Fruit fly (Drosophila melanogaster): ENCODE data around the gene Pdp.

The Pdp gene

DNA sequence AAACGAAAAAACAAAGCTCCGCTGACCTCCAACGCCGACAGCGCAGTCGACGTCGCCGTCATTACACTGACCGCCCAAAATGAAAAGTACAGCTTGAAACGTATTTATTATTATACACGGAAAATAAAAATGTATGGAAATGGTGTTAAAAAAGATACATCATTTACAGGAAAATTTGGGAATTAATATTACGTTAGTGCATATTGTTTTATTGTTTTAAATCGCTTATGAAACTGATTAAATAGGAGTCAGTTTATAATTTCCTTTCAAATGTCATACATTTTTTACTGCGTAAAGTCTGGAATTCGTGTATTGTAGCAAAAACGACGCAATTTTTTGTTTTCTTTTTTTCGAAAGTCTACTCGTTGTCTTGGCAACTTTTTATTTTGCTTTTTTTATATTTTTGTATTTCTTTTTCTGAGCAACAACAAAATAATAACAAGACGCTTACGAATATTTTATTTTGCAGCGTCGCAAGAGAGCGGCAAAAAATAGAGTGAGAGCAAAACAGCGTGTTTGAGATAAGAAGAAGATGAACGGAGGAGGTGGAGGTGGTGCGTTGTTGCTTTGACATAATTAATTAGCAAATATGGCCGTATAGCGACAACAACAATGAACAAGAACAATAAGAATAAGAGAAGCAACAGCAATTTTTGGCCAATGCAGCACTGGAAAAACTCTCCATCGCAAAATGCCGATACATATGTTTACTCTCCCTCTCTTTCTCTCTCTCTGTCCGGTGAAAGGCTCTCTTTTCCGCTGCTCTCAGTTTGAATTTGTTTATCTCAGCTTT, 42.3 kb downstream of the Pdp start (continued):
- TF ChIP-seq Lpt (GFP tag; optimal IDR thresholded peaks at IDR 0.05) (no peak), Elba2 (GFP tag; optimal IDR thresholded peaks at IDR 0.05) (no peak), vvl (GFP tag; IDR thresholded peaks at IDR 0.05) (peak; percentile 73), ab (GFP tag; optimal IDR thresholded peaks at IDR 0.05) (no peak), CG4328 (GFP tag; optimal IDR thresholded peaks at IDR 0.05) (peak; percentile 52), bbx (GFP tag; IDR thresholded peaks at IDR 0.05; ENCODE audit: partially characterized antibody) (no peak), esg (GFP tag; conservative IDR thresholded peaks at IDR 0.05) (peak; percentile 73), Mes4 (GFP tag; optimal IDR thresholded peaks at IDR 0.05) (peak; percentile 66), Tbp (GFP tag; optimal IDR thresholded peaks at IDR 0.05) (no peak), CG9727 (GFP tag; optimal IDR thresholded peaks at IDR 0.05) (peak; percentile 75), CG17912 (GFP tag; optimal IDR thresholded peaks at IDR 0.05) (no peak), tgo (GFP tag; IDR thresholded peaks at IDR 0.05) (peak; percentile 70), pros (GFP tag; optimal IDR thresholded peaks at IDR 0.05) (no peak), CG2202 (tag; optimal IDR thresholded peaks at IDR 0.05) (no peak), CG14441 (GFP tag; IDR thresholded peaks at IDR 0.05) (peak; percentile 73), CG14710 (tag; optimal IDR thresholded peaks at IDR 0.05) (peak; percentile 48), kah (GFP tag; optimal IDR thresholded peaks at IDR 0.05) (no peak), CG17385 (GFP tag; optimal IDR thresholded peaks at IDR 0.05) (peak; percentile 24), CG8944 (GFP tag; optimal IDR thresholded peaks at IDR 0.05) (peak; percentile 39), ken (GFP tag; IDR thresholded peaks at IDR 0.05) (no peak), Bgb (GFP tag; IDR thresholded peaks at IDR 0.05; ENCODE audit: partially characterized antibody) (no peak), mirr (GFP tag; optimal IDR thresholded peaks at IDR 0.05) (no peak), Trl (optimal IDR thresholded peaks at IDR 0.05) (peak; percentile 93 to 98), Trl (GFP tag; optimal IDR thresholded peaks at IDR 0.05) (peak; percentile 44), Dref (GFP tag; IDR thresholded peaks at IDR 0.05) (no peak), CG8388 (GFP tag; optimal IDR thresholded peaks at IDR 0.05) (peak; percentile 69), Ssrp (tag; optimal IDR thresholded peaks at IDR 0.05) (peak; percentile 37), unc-4 (GFP tag; IDR thresholded peaks at IDR 0.05; ENCODE audit: partially characterized antibody) (0 out of 2 replicates have a peak, but pooled peaks have one; percentile 13), CG13624 (GFP tag; optimal IDR thresholded peaks at IDR 0.05) (peak; percentile 88), lmd (GFP tag; IDR thresholded peaks at IDR 0.05) (peak; percentile 72), HmgZ (tag; optimal IDR thresholded peaks at IDR 0.05) (peak; percentile 28), Scr (GFP tag; IDR thresholded peaks at IDR 0.05; ENCODE audit: partially characterized antibody) (no peak), cg (GFP tag; optimal IDR thresholded peaks at IDR 0.05) (peak; percentile 5), D19A (tag; optimal IDR thresholded peaks at IDR 0.05) (peak; percentile 67), run (tag; optimal IDR thresholded peaks at IDR 0.05) (no peak), Bteb2 (GFP tag; optimal IDR thresholded peaks at IDR 0.05) (peak; percentile 59), Hr78 (GFP tag; optimal IDR thresholded peaks at IDR 0.05) (no peak), CG11696 (GFP tag; IDR thresholded peaks at IDR 0.05) (0 out of 2 replicates have a peak, but pooled peaks have one; percentile 12), CG7786 (GFP tag; optimal IDR thresholded peaks at IDR 0.05) (peak; percentile 69), fu2 (GFP tag; optimal IDR thresholded peaks at IDR 0.05) (peak; percentile 84), CG4360 (GFP tag; IDR thresholded peaks at IDR 0.05) (peak; percentile 35; the same call in 1 of the 2 replicates), CG6765 (GFP tag; optimal IDR thresholded peaks at IDR 0.05) (peak; percentile 78), CG10565 (GFP tag; optimal IDR thresholded peaks at IDR 0.05) (no peak), Ets97D (GFP tag; optimal IDR thresholded peaks at IDR 0.05) (peak; percentile 19), pfk (GFP tag; optimal IDR thresholded peaks at IDR 0.05) (peak; percentile 4), CG12744 (GFP tag; optimal IDR thresholded peaks at IDR 0.05) (peak; percentile 60), p53 (GFP tag; optimal IDR thresholded peaks at IDR 0.05) (no peak), dmrt99B (tag; optimal IDR thresholded peaks at IDR 0.05) (peak; percentile 92), C15 (GFP tag; IDR thresholded peaks at IDR 0.05) (0 out of 3 replicates have a peak, but pooled peaks have one; percentile 16)
